Fruit fly (Drosophila melanogaster) S2 (cell line): ENCODE data around the gene tal-3A.

Experiments used
- CG8478 ChIP-seq: fragments of >200 bp; optimal IDR thresholded peaks from 2 replicates; lab custom pipeline; 2018
- CTCF ChIP-seq, 2 experiments: fragments of >200 bp; optimal IDR thresholded peaks; 2 replicates each; lab custom pipeline; 2018

Gene tal-3A

DNA sequence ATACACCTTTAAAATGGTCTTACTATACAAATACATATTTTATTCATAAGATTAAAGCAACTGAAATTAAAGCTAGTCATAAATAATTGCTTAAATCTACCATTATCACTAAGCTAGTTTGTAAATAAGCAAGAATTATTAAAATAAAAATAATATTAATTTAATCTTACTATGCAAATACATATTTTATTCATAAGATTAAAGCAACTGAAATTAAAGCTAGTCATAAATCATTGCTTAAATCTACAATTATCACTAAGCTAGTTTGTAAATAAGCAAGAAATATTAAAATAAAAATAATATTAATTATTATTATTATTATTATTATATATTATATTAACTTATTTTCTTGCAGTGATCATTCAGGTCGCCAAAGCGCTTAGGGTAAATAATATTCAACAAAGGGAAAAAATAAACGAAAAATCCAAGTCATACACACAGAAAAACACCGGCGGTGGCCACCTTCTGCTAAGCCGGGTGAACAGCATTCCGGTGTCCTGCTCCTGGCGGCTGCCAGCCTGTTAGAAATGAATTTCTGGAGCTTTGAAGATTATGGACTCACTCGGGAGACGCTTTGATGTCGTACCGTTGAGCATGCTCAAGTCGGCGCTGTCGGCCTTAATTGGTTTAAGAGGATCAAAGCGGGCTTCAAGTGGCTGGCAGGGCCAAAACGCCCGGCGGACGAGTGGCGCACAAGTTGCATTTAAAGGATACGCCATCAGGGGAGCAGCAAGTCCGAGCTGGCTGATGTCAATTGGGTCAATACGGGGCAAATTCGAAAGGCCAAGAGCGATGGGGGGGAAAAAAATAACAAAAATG is 8.8 kb upstream of the tal-3A start:
- TF ChIP-seq CG8478 (lab: Kevin White, UChicago) (no peak), CTCF (optimal IDR thresholded peaks at IDR 0.05; lab: Kevin White, UChicago) (no peak)

- no peak for TF ChIP-seq CG8478 (lab: Kevin White, UChicago)
- TF ChIP-seq CTCF (optimal IDR thresholded peaks at IDR 0.05; lab: Kevin White, UChicago): no peak
Measured at dm6 chr3R:13804971-13805603, 7.8 kb upstream of the tal-3A start.

- no peak for TF ChIP-seq CG8478 (lab: Kevin White, UChicago)
- no peak for TF ChIP-seq CTCF (optimal IDR thresholded peaks at IDR 0.05; lab: Kevin White, UChicago)
Measured at dm6 chr3R:13806032-13806709, 6.7 kb upstream of the tal-3A start.

DNA sequence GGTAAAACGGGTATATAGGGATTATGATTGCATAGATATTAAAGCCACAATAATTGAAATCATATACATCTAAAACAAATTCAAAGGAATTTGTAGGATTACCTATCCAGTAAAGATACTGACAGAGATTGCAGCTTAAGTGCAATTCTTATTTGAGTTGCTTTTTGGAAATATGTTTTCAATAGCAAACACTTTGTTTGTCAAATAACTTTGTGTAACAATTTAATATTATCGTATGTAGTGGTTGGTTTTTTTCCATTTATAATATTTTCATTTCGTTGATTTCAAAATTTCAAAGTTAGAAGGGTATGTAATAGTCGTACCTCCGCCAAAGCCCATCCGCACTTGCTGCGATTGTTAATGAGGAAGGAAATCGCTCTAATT is 6.2 kb upstream of the tal-3A start:
- no peak for TF ChIP-seq CG8478 (lab: Kevin White, UChicago)
- no peak for TF ChIP-seq CTCF (optimal IDR thresholded peaks at IDR 0.05; lab: Kevin White, UChicago)

DNA sequence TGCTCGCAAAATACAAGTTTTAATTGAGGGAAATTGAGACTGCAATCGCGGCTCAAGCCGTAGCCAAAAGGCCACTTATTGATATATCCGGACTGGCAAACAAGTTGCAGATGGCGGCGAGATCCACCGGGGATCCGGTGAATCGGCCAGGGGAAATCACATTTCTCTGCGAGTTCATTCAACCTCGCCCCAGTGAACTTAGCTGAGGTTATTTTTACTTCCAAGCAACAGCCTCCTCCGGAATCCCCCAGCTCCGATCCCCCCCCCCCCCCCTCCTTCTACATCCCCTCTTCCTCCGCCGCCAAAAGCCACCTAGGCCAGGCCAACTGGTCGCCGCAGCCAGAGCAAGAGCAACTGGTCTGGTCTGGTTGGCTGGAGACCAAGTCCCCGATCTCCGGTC is 5.6 kb upstream of the tal-3A start:
- TF ChIP-seq CG8478 (lab: Kevin White, UChicago) (no peak), CTCF (optimal IDR thresholded peaks at IDR 0.05; lab: Kevin White, UChicago) (no peak)

DNA sequence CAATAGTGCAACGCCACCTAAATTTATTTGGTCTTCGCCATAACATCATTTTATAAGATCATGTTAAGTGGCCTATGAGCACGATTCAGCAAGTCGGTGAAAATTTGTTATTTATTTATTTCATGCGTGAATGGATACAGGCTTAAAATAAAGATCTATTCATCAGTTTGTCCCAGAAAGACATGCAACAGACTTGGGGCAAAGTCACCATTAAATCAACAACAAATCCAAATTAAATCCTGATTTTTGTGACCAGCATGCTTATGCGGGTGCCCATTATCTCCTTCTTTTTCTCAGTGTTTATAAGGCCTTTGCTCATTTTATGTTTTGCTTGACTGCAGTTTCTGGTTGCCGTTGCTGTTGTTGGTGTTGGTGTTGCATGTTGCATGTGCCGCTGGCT is 5.0 kb upstream of the tal-3A start:
- TF ChIP-seq CG8478 (lab: Kevin White, UChicago) (no peak), CTCF (optimal IDR thresholded peaks at IDR 0.05; lab: Kevin White, UChicago) (no peak)

DNA sequence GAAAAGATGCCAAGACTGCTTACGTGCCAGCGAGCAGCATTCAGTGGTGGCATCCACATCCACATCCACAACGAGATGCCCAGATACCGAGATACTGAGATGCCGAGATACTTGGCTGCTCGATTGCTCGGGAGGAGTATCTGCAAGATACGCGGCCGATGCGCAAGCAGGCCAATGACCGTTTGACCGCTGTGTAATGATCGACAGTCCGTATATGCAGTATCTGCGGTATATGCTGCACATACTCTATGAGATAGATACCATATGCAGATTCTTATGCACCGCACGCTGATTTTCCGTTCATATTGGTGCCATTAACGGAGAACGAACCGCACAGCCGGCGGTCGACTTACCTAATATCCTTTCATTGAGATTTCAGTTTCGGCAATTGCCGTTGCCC is 3.6 kb upstream of the tal-3A start:
- no peak for TF ChIP-seq CTCF (optimal IDR thresholded peaks at IDR 0.05; lab: Kevin White, UChicago)
- TF ChIP-seq CG8478 (lab: Kevin White, UChicago): no peak

- TF ChIP-seq CTCF (optimal IDR thresholded peaks at IDR 0.05; lab: Kevin White, UChicago) (no peak), CG8478 (lab: Kevin White, UChicago) (no peak)
Measured at dm6 chr3R:13810308-13810707, 2.6 kb upstream of the tal-3A start.

DNA sequence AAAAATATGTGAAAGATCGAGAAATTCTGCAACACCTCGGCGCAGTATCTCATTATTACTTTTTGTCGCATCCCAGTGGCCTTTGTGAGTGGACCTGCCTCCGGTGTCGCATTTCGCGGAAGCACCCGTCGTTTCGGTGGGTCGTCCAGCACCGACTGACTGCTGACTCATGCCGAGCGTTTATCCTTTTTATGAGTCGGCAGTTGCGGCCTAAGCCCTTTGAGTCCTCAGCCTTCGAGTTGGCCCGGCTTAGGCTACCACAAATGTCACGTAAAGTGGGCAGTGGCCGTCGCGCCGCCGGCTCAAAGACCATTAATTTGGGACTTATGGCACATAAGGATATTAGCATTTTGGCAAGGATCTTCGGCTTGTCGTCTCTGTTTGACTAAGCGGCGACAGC is 1.2 kb upstream of the tal-3A start:
- no peak for TF ChIP-seq CTCF (optimal IDR thresholded peaks at IDR 0.05; lab: Kevin White, UChicago)
- no peak for TF ChIP-seq CG8478 (lab: Kevin White, UChicago)

dm6 chr3R:13815022-13815440 is 2.1 kb downstream of the tal-3A start:
- TF ChIP-seq CG8478 (lab: Kevin White, UChicago) (no peak), CTCF (optimal IDR thresholded peaks at IDR 0.05; lab: Kevin White, UChicago) (no peak)

dm6 chr3R:13815566-13816374 is 2.9 kb downstream of the tal-3A start:
- TF ChIP-seq CG8478 (lab: Kevin White, UChicago) (no peak), CTCF (optimal IDR thresholded peaks at IDR 0.05; lab: Kevin White, UChicago) (no peak)

DNA sequence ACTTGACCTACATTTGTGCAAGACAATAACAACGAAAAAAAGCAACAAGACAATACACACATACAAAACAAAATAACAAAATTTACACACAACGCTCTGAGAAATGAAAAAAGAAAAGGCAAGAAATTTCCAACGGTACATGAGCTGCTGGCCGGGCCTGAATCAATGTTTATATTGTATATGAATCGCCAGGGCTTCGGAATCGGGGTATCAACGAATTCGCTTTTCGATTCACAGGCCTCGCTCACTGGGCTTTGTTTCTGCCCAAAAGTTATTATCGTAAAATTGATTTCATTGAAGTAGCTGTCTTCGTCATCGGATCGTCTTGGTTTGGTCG is 3.4 kb downstream of the tal-3A start:
- TF ChIP-seq CG8478 (lab: Kevin White, UChicago) (no peak), CTCF (optimal IDR thresholded peaks at IDR 0.05; lab: Kevin White, UChicago) (no peak)

DNA sequence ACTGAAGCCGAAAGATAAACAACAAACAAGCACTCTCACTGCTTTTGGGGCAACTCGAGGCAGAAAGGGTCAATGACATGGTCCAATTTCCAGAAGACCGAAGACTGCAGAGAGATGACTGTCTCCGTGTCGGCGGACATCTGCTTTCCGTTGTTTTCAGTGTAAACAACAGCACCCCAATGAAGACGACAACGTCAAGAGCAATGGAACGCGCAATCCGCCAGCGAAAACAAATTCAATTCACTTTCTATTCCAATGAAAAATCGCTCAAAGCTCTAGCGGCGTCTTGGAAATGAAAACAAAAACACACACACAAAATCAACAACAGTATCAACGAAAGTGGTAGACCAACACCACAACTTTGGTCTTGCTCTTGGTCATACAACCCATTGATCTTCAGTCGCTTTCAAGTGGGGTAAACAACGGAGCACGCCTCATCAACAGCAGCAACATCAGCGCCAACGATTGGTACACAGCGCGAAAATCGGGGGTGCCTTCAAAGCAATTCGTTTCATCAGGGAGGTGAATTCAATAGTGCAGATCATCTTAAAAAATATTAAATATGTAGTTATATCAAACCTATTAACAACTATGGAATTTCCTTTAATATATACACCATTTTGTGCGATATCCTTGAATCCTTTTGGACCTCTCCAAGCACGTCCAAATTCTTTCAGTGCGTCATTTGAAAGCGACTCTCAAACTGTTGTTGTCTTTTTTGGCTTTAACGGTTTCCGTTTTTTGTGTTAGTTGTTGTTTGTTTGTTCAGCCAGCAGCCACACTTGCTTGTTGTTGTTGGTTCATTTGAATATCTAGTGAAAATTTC is 4.8 kb downstream of the tal-3A start:
- TF ChIP-seq CG8478 (lab: Kevin White, UChicago) (no peak), CTCF (optimal IDR thresholded peaks at IDR 0.05; lab: Kevin White, UChicago) (no peak)

DNA sequence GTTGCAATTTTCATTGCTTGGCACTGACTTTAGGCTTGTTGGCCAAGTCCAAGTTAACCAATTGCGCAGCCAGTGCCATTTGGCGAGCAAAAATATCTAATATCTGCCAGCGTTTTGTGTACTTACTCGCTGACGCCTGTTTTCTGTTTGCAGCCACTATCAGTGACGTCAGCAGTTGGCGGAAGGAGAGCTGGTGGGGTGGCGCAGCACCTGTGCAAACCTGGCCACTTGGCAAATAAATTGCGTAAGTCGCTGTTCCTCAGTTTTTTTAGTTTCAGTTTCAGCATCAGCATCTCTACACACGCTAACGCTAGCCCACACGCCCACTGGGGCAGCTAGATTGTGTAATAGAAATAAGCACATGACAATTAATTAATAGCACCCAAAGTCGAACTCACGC is 6.1 kb downstream of the tal-3A start:
- TF ChIP-seq CG8478 (lab: Kevin White, UChicago) (no peak), CTCF (optimal IDR thresholded peaks at IDR 0.05; lab: Kevin White, UChicago) (no peak)
